Fruit fly (Drosophila melanogaster) whole organism, pupa: ENCODE results near the gene Lsp2.

Experiments used
- CG12605 ChIP-seq: fragments of 200-800 bp; sonication (Bioruptor generic); IDR thresholded peaks from 2 replicates; pipeline ENCODE4 v1.3.6; 2022; ENCODE audit warnings: missing biosample characterization, missing genetic modification characterization
- CG15710 ChIP-seq: fragments of 200-800 bp; sonication (Bioruptor generic); optimal IDR thresholded peaks from 2 replicates; lab custom pipeline; 2018; ENCODE audit warnings: missing biosample characterization, mild to moderate bottlenecking, missing genetic modification characterization, moderate library complexity
- CG17806 ChIP-seq: fragments of 200-800 bp; sonication (Bioruptor generic); optimal IDR thresholded peaks from 2 replicates; lab custom pipeline; 2018; ENCODE audit warnings: missing biosample characterization, mild to moderate bottlenecking, missing genetic modification characterization, moderate library complexity
- CG34367 ChIP-seq: fragments of 200-800 bp; sonication (Bioruptor generic); optimal IDR thresholded peaks from 2 replicates; lab custom pipeline; 2018; ENCODE audit warnings: missing biosample characterization, mild to moderate bottlenecking, missing genetic modification characterization
- EcR ChIP-seq: fragments of 200-800 bp; sonication (Bioruptor generic); optimal IDR thresholded peaks from 3 replicates; lab custom pipeline; 2019; ENCODE audit warnings: missing biosample characterization, missing genetic modification characterization, mild to moderate bottlenecking, moderate library complexity, missing genetic modification reagents
- Ets98B ChIP-seq: fragments of 200-800 bp; sonication (Bioruptor generic); IDR thresholded peaks from 2 replicates; pipeline ENCODE4 v1.3.6; 2022; ENCODE audit warnings: missing biosample characterization, missing genetic modification characterization
- Pif1B ChIP-seq: fragments of 200-800 bp; sonication (Bioruptor generic); optimal IDR thresholded peaks from 3 replicates; lab custom pipeline; 2016; ENCODE audit warnings: missing biosample characterization, missing genetic modification characterization

- TF ChIP-seq Pif1B: peak; percentile 18
- TF ChIP-seq CG17806: peak; percentile 67
- TF ChIP-seq CG34367: peak; percentile 57
- peak; percentile 78 for TF ChIP-seq CG15710 (tag; lab: Kevin White, UChicago)
- no peak for TF ChIP-seq EcR (GFP tag; lab: Kevin White, UChicago)
- TF ChIP-seq Ets98B (GFP tag; lab: Robert Waterston, UW): peak; percentile 41; the same call in 1 of the 2 replicates
- 0 out of 2 replicates have a peak, but pooled peaks have one; percentile 44 for TF ChIP-seq CG12605 (GFP tag; lab: Robert Waterston, UW)
These were observed 27.2 kb upstream of the Lsp2 start for dm6 chr3L:12101924-12102383.
